Worm (Caenorhabditis elegans) whole organism, early embryonic: ENCODE data around the gene dct-11.

Source experiments
- B0310.2 ChIP-seq: sonication (generic microtip); optimal IDR thresholded peaks from 2 replicates; lab custom pipeline; 2016; ENCODE audit warnings: mild to moderate bottlenecking, missing genetic modification characterization, missing compliant biosample characterization
- F13C5.2 ChIP-seq: sonication (generic microtip); optimal IDR thresholded peaks from 2 replicates; lab custom pipeline; 2017; ENCODE audit warnings: mild to moderate bottlenecking, missing genetic modification characterization, inconsistent platforms, missing compliant biosample characterization
- aly-1 ChIP-seq: sonication (generic microtip); optimal IDR thresholded peaks from 2 replicates; lab custom pipeline; 2016; ENCODE audit warnings: missing genetic modification characterization, missing compliant biosample characterization
- ama-1 ChIP-seq: fragments of 150-350 bp; optimal IDR thresholded peaks from 2 replicates; lab custom pipeline; 2014
- ceh-13 ChIP-seq: fragments of 200-800 bp; sonication (Bioruptor generic); optimal IDR thresholded peaks from 2 replicates; lab custom pipeline; 2018; ENCODE audit warnings: mild to moderate bottlenecking, missing genetic modification characterization, missing compliant biosample characterization
- ceh-36 ChIP-seq: sonication (generic microtip); optimal IDR thresholded peaks from 2 replicates; lab custom pipeline; 2016; ENCODE audit warnings: missing genetic modification characterization, inconsistent platforms, missing compliant biosample characterization
- ets-7 ChIP-seq: sonication (generic microtip); optimal IDR thresholded peaks from 2 replicates; lab custom pipeline; 2016; ENCODE audit warnings: missing genotype, missing genetic modification characterization, missing compliant biosample characterization
- flt-1 ChIP-seq: fragments of 200-800 bp; sonication (Bioruptor generic); IDR thresholded peaks from 2 replicates; pipeline ENCODE4 v1.3.6; 2022; ENCODE audit warnings: missing genetic modification characterization, missing compliant biosample characterization
- hmbx-1 ChIP-seq: sonication (generic microtip); optimal IDR thresholded peaks from 2 replicates; lab custom pipeline; 2016; ENCODE audit warnings: mild to moderate bottlenecking, missing genetic modification characterization, missing compliant biosample characterization
- hmg-4 ChIP-seq: fragments of 200-800 bp; sonication (Bioruptor generic); optimal IDR thresholded peaks from 2 replicates; lab custom pipeline; 2018; ENCODE audit warnings: mild to moderate bottlenecking, missing genetic modification characterization, missing compliant biosample characterization
- hnd-1 ChIP-seq: sonication (generic microtip); optimal IDR thresholded peaks from 2 replicates; lab custom pipeline; 2016; ENCODE audit warnings: missing genetic modification characterization, missing compliant biosample characterization
- pes-1 ChIP-seq: fragments of 200-800 bp; sonication (Bioruptor generic); IDR thresholded peaks from 2 replicates; pipeline ENCODE4 v1.3.6; 2022; ENCODE audit warnings: missing genetic modification reagents, missing genetic modification characterization, missing compliant biosample characterization
- scrt-1 ChIP-seq: fragments of 200-800 bp; sonication (Bioruptor generic); IDR thresholded peaks from 2 replicates; pipeline ENCODE4 v1.3.6; 2022; ENCODE audit warnings: missing genetic modification characterization, missing compliant biosample characterization
- sea-1 ChIP-seq: fragments of 200-800 bp; sonication (Bioruptor generic); conservative IDR thresholded peaks from 2 replicates; pipeline ENCODE4 v1.3.6; 2022; ENCODE audit warnings: missing genetic modification characterization, missing compliant biosample characterization
- tbx-11 ChIP-seq: fragments of 200-800 bp; sonication (Bioruptor generic); IDR thresholded peaks from 2 replicates; pipeline ENCODE4 v1.3.6; 2022; ENCODE audit warnings: missing genetic modification characterization, missing compliant biosample characterization
- tbx-37 ChIP-seq: fragments of 200-800 bp; sonication (Bioruptor generic); conservative IDR thresholded peaks from 2 replicates; pipeline ENCODE4 v1.3.6; 2022; ENCODE audit warnings: missing genetic modification reagents, missing genetic modification characterization, missing compliant biosample characterization
- tra-4 ChIP-seq: sonication (generic microtip); optimal IDR thresholded peaks from 2 replicates; lab custom pipeline; 2017; ENCODE audit warnings: missing genetic modification characterization, missing compliant biosample characterization

Gene dct-11

DNA sequence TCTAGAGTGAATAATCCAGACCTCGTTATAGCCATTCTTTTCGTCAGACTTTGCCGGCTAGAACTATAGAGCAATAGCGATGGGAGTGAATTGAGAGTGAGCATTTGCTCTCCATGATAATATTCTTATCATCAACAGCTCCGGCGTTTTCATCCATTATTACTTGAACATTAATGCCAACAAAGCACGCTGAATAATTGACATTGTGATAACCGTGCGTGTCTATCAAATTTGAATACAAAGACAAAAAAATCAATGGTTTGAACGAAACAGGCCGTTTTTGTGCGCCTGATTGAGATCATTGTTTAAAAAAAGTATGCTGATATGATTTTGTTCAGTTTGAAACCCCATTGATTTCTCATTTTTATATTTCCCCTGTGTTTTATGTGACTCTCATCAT is at the start of gene dct-11:
Gene dct-11, minus strand, starts transcription at position 136 of the 400 bp plus-strand sequence.
- TF ChIP-seq B0310.2 (tag; lab: Kevin White, UChicago) (no peak), hmbx-1 (tag; lab: Kevin White, UChicago) (no peak), ceh-13 (GFP tag; lab: Kevin White, UChicago) (no peak), ama-1 (lab: Kevin White, UChicago) (no peak), hnd-1 (tag; lab: Kevin White, UChicago) (no peak), F13C5.2 (tag; lab: Kevin White, UChicago) (no peak), tbx-37 (GFP tag; lab: Robert Waterston, UW) (no peak), flt-1 (GFP tag; lab: Robert Waterston, UW) (no peak), sea-1 (GFP tag; lab: Robert Waterston, UW) (no peak), ceh-36 (tag; lab: Kevin White, UChicago) (no peak), hmg-4 (GFP tag; lab: Kevin White, UChicago) (no peak), aly-1 (tag; lab: Kevin White, UChicago) (no peak), ets-7 (no peak), pes-1 (no peak), tbx-11 (GFP tag; lab: Robert Waterston, UW) (no peak), scrt-1 (no peak), tra-4 (tag; lab: Kevin White, UChicago) (no peak)

DNA sequence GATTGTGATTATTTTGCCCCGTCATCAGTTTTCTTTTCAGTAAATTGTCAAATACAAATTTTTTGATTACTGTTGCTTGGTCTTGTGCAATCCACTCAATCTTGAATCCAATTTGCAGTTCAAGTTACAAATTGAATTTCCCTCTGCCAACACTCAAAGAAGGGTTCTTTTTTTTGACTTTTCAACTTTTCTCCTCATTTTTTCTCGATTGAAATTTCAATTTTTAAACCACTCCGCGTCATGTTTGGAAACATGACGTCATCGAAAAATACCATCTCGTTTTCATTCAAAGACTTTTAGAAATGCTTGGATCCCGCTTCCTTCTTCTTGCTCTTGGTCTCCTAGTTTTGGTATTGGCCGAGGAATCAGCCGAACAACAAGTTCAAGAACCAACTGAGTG is 46.0 kb upstream of the dct-11 start, which contains the start of gene flp-7:
Gene flp-7, plus strand, starts transcription at position 301 of the 400 bp plus-strand sequence.
- no peak for TF ChIP-seq aly-1 (tag; lab: Kevin White, UChicago)
- TF ChIP-seq pes-1, result no peak
- no peak for TF ChIP-seq sea-1 (GFP tag; lab: Robert Waterston, UW)
- TF ChIP-seq F13C5.2 (tag; lab: Kevin White, UChicago), result no peak
- TF ChIP-seq tra-4 (tag; lab: Kevin White, UChicago), result no peak
- no peak for TF ChIP-seq flt-1 (GFP tag; lab: Robert Waterston, UW)
- TF ChIP-seq tbx-11 (GFP tag; lab: Robert Waterston, UW), result no peak
- no peak for TF ChIP-seq scrt-1
- no peak for TF ChIP-seq tbx-37 (GFP tag; lab: Robert Waterston, UW)
- no peak for TF ChIP-seq hmg-4 (GFP tag; lab: Kevin White, UChicago)
- no peak for TF ChIP-seq ets-7
- no peak for TF ChIP-seq B0310.2 (tag; lab: Kevin White, UChicago)
- no peak for TF ChIP-seq ama-1 (lab: Kevin White, UChicago)
- no peak for TF ChIP-seq hmbx-1 (tag; lab: Kevin White, UChicago)
- no peak for TF ChIP-seq ceh-13 (GFP tag; lab: Kevin White, UChicago)
- TF ChIP-seq ceh-36 (tag; lab: Kevin White, UChicago), result no peak
- no peak for TF ChIP-seq hnd-1 (tag; lab: Kevin White, UChicago)

DNA sequence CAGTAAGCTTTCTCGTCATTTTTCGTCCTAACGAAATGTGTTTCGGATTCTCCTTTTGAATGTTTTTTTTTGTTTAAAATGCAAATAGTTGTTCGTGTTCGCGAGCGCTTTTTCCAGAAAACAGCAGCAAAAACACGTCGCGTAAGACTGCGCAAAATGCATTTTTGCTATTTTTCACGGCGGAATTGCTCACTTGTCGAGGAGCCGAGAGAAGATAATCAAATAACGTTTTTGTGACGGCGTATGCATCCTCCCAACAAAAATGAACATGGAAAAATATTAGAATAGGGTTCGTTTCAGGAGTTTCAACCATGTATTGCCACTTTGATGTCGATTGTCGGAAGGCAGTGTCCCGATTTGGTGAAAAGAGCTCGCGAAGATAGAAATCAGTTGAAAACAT is 37.5 kb upstream of the dct-11 start:
- TF ChIP-seq ceh-36 (tag; lab: Kevin White, UChicago) (no peak), ets-7 (no peak), tra-4 (tag; lab: Kevin White, UChicago) (no peak), F13C5.2 (tag; lab: Kevin White, UChicago) (no peak), hnd-1 (tag; lab: Kevin White, UChicago) (no peak), B0310.2 (tag; lab: Kevin White, UChicago) (no peak), sea-1 (GFP tag; lab: Robert Waterston, UW) (no peak), hmbx-1 (tag; lab: Kevin White, UChicago) (no peak), scrt-1 (no peak), hmg-4 (GFP tag; lab: Kevin White, UChicago) (no peak), ceh-13 (GFP tag; lab: Kevin White, UChicago) (no peak), pes-1 (no peak), aly-1 (tag; lab: Kevin White, UChicago) (no peak), ama-1 (lab: Kevin White, UChicago) (no peak), tbx-37 (GFP tag; lab: Robert Waterston, UW) (no peak), flt-1 (GFP tag; lab: Robert Waterston, UW) (no peak), tbx-11 (GFP tag; lab: Robert Waterston, UW) (no peak)

DNA sequence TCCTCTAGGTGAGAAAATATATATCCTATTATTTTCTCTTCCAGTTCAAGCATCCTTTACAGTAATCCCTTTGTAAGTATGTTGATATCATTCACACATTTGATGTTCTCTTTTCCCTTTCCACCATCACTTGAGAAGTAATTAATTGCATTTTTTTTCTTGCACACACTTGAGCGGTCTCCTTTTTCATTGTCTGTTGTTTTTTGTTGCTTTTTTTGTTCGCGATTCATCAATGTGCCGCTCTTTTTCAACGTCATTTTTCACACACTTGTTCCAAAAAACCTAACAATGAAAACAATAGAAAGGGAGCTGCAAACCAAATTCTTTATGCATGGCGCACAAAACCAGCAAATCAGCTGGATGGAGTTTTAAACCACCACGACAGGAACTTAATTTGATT is 36.0 kb upstream of the dct-11 start, which contains the start of gene F49E10.4:
Gene F49E10.4, plus strand, starts transcription at position 301 of the 400 bp plus-strand sequence.
- TF ChIP-seq F13C5.2 (tag; lab: Kevin White, UChicago) (no peak), ets-7 (no peak), ceh-13 (GFP tag; lab: Kevin White, UChicago) (no peak), ceh-36 (tag; lab: Kevin White, UChicago) (no peak)

DNA sequence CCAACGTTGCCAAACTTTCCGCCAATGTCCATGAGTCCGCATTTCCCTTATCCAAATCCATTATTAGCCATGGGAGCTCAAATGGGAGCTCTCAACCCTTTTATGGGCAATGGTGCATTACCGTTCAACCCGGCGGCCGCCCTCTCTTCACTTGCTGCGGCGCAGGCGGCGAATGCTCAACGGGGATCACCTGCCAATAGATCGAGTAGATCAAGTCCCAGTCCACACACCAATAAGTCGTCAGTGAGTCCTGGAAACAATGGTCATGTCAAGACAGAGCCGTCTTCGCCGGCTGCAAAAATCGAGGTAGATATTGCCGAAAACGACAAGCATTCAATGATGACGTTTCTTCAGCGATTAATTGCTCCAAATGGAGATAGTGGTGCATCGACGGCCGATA is 32.6 kb upstream of the dct-11 start:
- TF ChIP-seq tbx-37 (GFP tag; lab: Robert Waterston, UW) (no peak), aly-1 (tag; lab: Kevin White, UChicago) (no peak), hnd-1 (tag; lab: Kevin White, UChicago) (no peak), ceh-13 (GFP tag; lab: Kevin White, UChicago) (no peak), hmg-4 (GFP tag; lab: Kevin White, UChicago) (no peak), hmbx-1 (tag; lab: Kevin White, UChicago) (no peak), scrt-1 (no peak)

DNA sequence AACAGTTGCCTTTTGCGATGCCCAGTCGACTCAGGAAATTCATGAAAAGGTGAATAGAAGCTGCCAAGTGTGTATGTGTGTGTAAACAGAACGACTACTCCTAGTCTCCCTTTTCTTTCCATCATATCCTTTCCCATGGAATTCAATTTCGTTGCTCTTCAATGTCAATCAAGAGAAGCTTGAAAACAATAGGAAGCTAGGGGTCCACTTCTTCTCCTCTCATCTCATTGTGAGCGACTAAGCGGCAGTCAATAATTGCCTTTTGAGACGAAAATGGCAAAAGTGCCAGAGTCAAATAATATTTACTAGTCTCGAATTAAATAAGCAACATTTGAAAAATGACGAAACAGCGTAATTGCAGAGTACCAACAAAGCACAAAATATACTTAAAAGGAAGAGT is 30.0 kb upstream of the dct-11 start:
- TF ChIP-seq ceh-13 (GFP tag; lab: Kevin White, UChicago) (no peak), sea-1 (GFP tag; lab: Robert Waterston, UW) (no peak), flt-1 (GFP tag; lab: Robert Waterston, UW) (no peak), hmbx-1 (tag; lab: Kevin White, UChicago) (no peak), tra-4 (tag; lab: Kevin White, UChicago) (no peak), aly-1 (tag; lab: Kevin White, UChicago) (no peak), hnd-1 (tag; lab: Kevin White, UChicago) (no peak), tbx-37 (GFP tag; lab: Robert Waterston, UW) (no peak), B0310.2 (tag; lab: Kevin White, UChicago) (no peak), F13C5.2 (tag; lab: Kevin White, UChicago) (no peak), tbx-11 (GFP tag; lab: Robert Waterston, UW) (no peak), ama-1 (lab: Kevin White, UChicago) (no peak), scrt-1 (no peak), ceh-36 (tag; lab: Kevin White, UChicago) (no peak), ets-7 (no peak), hmg-4 (GFP tag; lab: Kevin White, UChicago) (no peak), pes-1 (no peak)
